Worm (Caenorhabditis elegans) whole organism, dauer: ENCODE measurements around the gene str-92.

ENCODE experiments used
- unc-62 ChIP-seq: sonication (generic microtip); optimal IDR thresholded peaks from 2 replicates; lab custom pipeline; 2017; ENCODE audit warnings: missing biosample characterization, missing genetic modification reagents, missing genetic modification characterization

str-92 gene

DNA sequence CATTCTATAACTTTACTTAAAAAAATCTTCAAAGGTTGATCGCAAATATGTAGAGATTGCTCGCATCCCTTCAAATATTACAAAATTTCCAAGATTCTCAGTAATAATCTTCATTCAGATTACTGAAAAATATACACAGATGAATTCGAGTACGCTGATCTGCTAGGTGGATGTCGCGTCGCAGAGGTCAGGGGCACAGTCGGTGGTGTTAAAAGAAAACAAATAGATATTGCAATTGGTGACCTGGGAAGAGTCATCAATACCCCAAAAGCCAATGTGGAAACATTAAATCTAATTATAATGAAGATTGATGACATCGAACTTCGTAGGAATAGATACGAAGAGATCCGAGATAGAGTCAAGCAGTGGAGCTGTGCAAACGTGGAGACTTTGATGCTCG is 47.9 kb downstream of the str-92 start, which contains the start of gene F57G4.10:
TSS of gene F57G4.10 (plus strand) at position 301 of the 400 bp plus-strand sequence.
- TF ChIP-seq unc-62 (GFP tag; lab: Kevin White, UChicago): no peak
